Worm (Caenorhabditis elegans) whole organism, young adult: ENCODE data around the gene T21H3.5.
A peak's percentile ranks its signal among the peaks of the same experiment; 100 is the strongest.

Source experiments
- B0019.2 ChIP-seq: fragments of 200-800 bp; sonication (Bioruptor generic); conservative IDR thresholded peaks from 2 replicates; pipeline ENCODE4 v1.3.6; 2022; ENCODE audit warnings: missing genetic modification reagents, missing genetic modification characterization, missing compliant biosample characterization
- B0035.1 ChIP-seq: sonication (generic microtip); optimal IDR thresholded peaks from 2 replicates; lab custom pipeline; 2016; ENCODE audit warnings: missing genetic modification characterization, mild to moderate bottlenecking, missing compliant biosample characterization, missing genotype, missing genetic modification reagents
- F23B12.7 ChIP-seq: sonication (generic microtip); optimal IDR thresholded peaks from 2 replicates; lab custom pipeline; 2017; ENCODE audit warnings: missing genetic modification characterization, mild to moderate bottlenecking, missing compliant biosample characterization, antibody characterized with exemption, moderate library complexity; ENCODE audit not compliant: insufficient read depth
- F49E8.2 ChIP-seq: sonication (generic microtip); optimal IDR thresholded peaks from 3 replicates; lab custom pipeline; 2017; ENCODE audit warnings: missing genetic modification characterization, mild to moderate bottlenecking, missing compliant biosample characterization, antibody characterized with exemption, moderate library complexity; ENCODE audit not compliant: insufficient read depth
- F52B5.7 ChIP-seq: sonication (generic microtip); optimal IDR thresholded peaks from 2 replicates; lab custom pipeline; 2016; ENCODE audit warnings: mild to moderate bottlenecking, missing genetic modification characterization, missing compliant biosample characterization
- K12H6.12 ChIP-seq: fragments of 200-800 bp; sonication (Bioruptor generic); optimal IDR thresholded peaks from 2 replicates; lab custom pipeline; 2018; ENCODE audit warnings: mild to moderate bottlenecking, missing genetic modification characterization, missing compliant biosample characterization
- T26A5.8 ChIP-seq: sonication (generic microtip); optimal IDR thresholded peaks from 2 replicates; lab custom pipeline; 2016; ENCODE audit warnings: missing genetic modification characterization, missing compliant biosample characterization
- Y53G8AR.9 ChIP-seq: fragments of 200-800 bp; sonication (Bioruptor generic); conservative IDR thresholded peaks from 2 replicates; pipeline ENCODE4 v1.3.6; 2022; ENCODE audit warnings: missing genetic modification reagents, missing genetic modification characterization, missing compliant biosample characterization
- Y79H2A.3 ChIP-seq: fragments of 200-800 bp; sonication (Bioruptor generic); conservative IDR thresholded peaks from 2 replicates; pipeline ENCODE4 v1.3.6; 2022; ENCODE audit warnings: missing genetic modification reagents, missing genetic modification characterization, missing compliant biosample characterization
- atf-7 ChIP-seq: sonication (generic microtip); optimal IDR thresholded peaks from 2 replicates; lab custom pipeline; 2017; ENCODE audit warnings: mild to moderate bottlenecking, missing genetic modification characterization, missing compliant biosample characterization
- attf-6 ChIP-seq: fragments of 200-800 bp; sonication (Bioruptor generic); IDR thresholded peaks from 2 replicates; pipeline ENCODE4 v1.3.6; 2022; ENCODE audit warnings: missing genetic modification reagents, missing genetic modification characterization, missing compliant biosample characterization
- bed-1 ChIP-seq: fragments of 200-800 bp; sonication (Bioruptor generic); IDR thresholded peaks from 2 replicates; pipeline ENCODE4 v1.3.6; 2022; ENCODE audit warnings: missing genetic modification reagents, missing genetic modification characterization, missing compliant biosample characterization
- cebp-2 ChIP-seq: fragments of 200-800 bp; sonication (Bioruptor generic); IDR thresholded peaks from 2 replicates; pipeline ENCODE4 v1.3.6; 2022; ENCODE audit warnings: missing genetic modification characterization, missing compliant biosample characterization
- ceh-100 ChIP-seq: fragments of 200-800 bp; sonication (Bioruptor generic); IDR thresholded peaks from 2 replicates; pipeline ENCODE4 v1.3.6; 2022; ENCODE audit warnings: missing genetic modification reagents, missing genetic modification characterization, missing compliant biosample characterization
- ceh-40 ChIP-seq: fragments of 200-800 bp; sonication (Bioruptor generic); IDR thresholded peaks from 2 replicates; pipeline ENCODE4 v1.3.6; 2022; ENCODE audit warnings: missing genetic modification characterization, missing compliant biosample characterization
- ceh-58 ChIP-seq: fragments of 200-800 bp; sonication (Bioruptor generic); IDR thresholded peaks from 2 replicates; pipeline ENCODE4 v1.3.6; 2022; ENCODE audit warnings: missing genetic modification characterization, missing compliant biosample characterization
- ceh-91 ChIP-seq: fragments of 200-800 bp; sonication (Bioruptor generic); IDR thresholded peaks from 2 replicates; pipeline ENCODE4 v1.3.6; 2022; ENCODE audit warnings: missing genetic modification reagents, missing genetic modification characterization, missing compliant biosample characterization
- dpff-1 ChIP-seq: sonication (generic microtip); optimal IDR thresholded peaks from 2 replicates; lab custom pipeline; 2017; ENCODE audit warnings: mild to moderate bottlenecking, missing genetic modification characterization, missing compliant biosample characterization
- efl-1 ChIP-seq: fragments of 150-350 bp; optimal IDR thresholded peaks from 2 replicates; lab custom pipeline; 2014; ENCODE audit warnings: missing biosample characterization, missing genetic modification reagents, missing genetic modification characterization
- egl-18 ChIP-seq: fragments of 200-800 bp; sonication (Bioruptor generic); IDR thresholded peaks from 2 replicates; pipeline ENCODE4 v1.3.6; 2022; ENCODE audit warnings: missing genetic modification reagents, missing genetic modification characterization, missing compliant biosample characterization
- egl-44 ChIP-seq: fragments of 200-800 bp; sonication (Bioruptor generic); IDR thresholded peaks from 2 replicates; pipeline ENCODE4 v1.3.6; 2022; ENCODE audit warnings: missing genetic modification reagents, missing genetic modification characterization, missing compliant biosample characterization
- ets-4 ChIP-seq: fragments of 200-800 bp; sonication (Bioruptor generic); optimal IDR thresholded peaks from 2 replicates; lab custom pipeline; 2018; ENCODE audit warnings: mild to moderate bottlenecking, missing genetic modification characterization, missing compliant biosample characterization
- gei-17 ChIP-seq: fragments of 200-800 bp; sonication (Bioruptor generic); optimal IDR thresholded peaks from 2 replicates; lab custom pipeline; 2018; ENCODE audit warnings: mild to moderate bottlenecking, missing genetic modification characterization, missing compliant biosample characterization
- him-1 ChIP-seq: sonication (generic microtip); optimal IDR thresholded peaks from 2 replicates; lab custom pipeline; 2016; ENCODE audit warnings: missing genotype, missing genetic modification reagents, missing genetic modification characterization, missing compliant biosample characterization
- hlh-26 ChIP-seq: fragments of 200-800 bp; sonication (Bioruptor generic); conservative IDR thresholded peaks from 2 replicates; pipeline ENCODE4 v1.3.6; 2022; ENCODE audit warnings: missing genetic modification reagents, missing genetic modification characterization, missing compliant biosample characterization
- hrde-1 ChIP-seq: sonication (generic microtip); optimal IDR thresholded peaks from 2 replicates; lab custom pipeline; 2016; ENCODE audit warnings: missing genetic modification characterization, mild to moderate bottlenecking, missing compliant biosample characterization, moderate library complexity, missing genotype, missing genetic modification reagents, borderline replicate concordance
- lag-1 ChIP-seq: fragments of 200-800 bp; sonication (Bioruptor generic); IDR thresholded peaks from 2 replicates; pipeline ENCODE4 v1.3.6; 2022; ENCODE audit warnings: missing genetic modification reagents, missing genetic modification characterization, missing compliant biosample characterization
- let-607 ChIP-seq, 2 experiments: fragments of 200-800 bp in 1 of 2; sonication (Bioruptor generic) in 1 of 2; sonication (generic microtip) in 1 of 2; optimal IDR thresholded peaks; 2 replicates each; lab custom pipeline; 2016 to 2018; ENCODE audit warnings: mild to moderate bottlenecking in 2 of 2, missing compliant biosample characterization in 2 of 2, missing genetic modification characterization in 2 of 2, moderate library complexity in 2 of 2, missing genotype in 1 of 2
- lin-54 ChIP-seq: fragments of 200-800 bp; sonication (Bioruptor generic); optimal IDR thresholded peaks from 2 replicates; lab custom pipeline; 2018; ENCODE audit warnings: mild to moderate bottlenecking, missing genetic modification characterization, missing compliant biosample characterization
- lir-1 ChIP-seq: fragments of 200-800 bp; sonication (Bioruptor generic); conservative IDR thresholded peaks from 2 replicates; pipeline ENCODE4 v1.3.6; 2022; ENCODE audit warnings: missing genetic modification reagents, missing genetic modification characterization, missing compliant biosample characterization
- lsl-1 ChIP-seq: fragments of 200-800 bp; sonication (Bioruptor generic); optimal IDR thresholded peaks from 2 replicates; lab custom pipeline; 2018; ENCODE audit warnings: mild to moderate bottlenecking, missing genetic modification characterization, moderate library complexity, missing compliant biosample characterization
- madf-10 ChIP-seq: sonication (generic microtip); optimal IDR thresholded peaks from 2 replicates; lab custom pipeline; 2016; ENCODE audit warnings: mild to moderate bottlenecking, missing genetic modification characterization, missing compliant biosample characterization
- nfya-1 ChIP-seq: sonication (generic microtip); optimal IDR thresholded peaks from 2 replicates; lab custom pipeline; 2017; ENCODE audit warnings: antibody characterized with exemption, missing compliant biosample characterization, missing genetic modification characterization, borderline replicate concordance; ENCODE audit not compliant: insufficient read depth
- nfya-2 ChIP-seq: fragments of 200-800 bp; sonication (Bioruptor generic); IDR thresholded peaks from 2 replicates; pipeline ENCODE4 v1.3.6; 2022; ENCODE audit warnings: missing genetic modification reagents, missing genetic modification characterization, missing compliant biosample characterization
- nhr-179 ChIP-seq: sonication (generic microtip); optimal IDR thresholded peaks from 2 replicates; lab custom pipeline; 2016; ENCODE audit warnings: mild to moderate bottlenecking, missing genetic modification characterization, missing compliant biosample characterization
- pha-4 ChIP-seq: fragments of 150-350 bp; sonication (generic microtip); optimal IDR thresholded peaks from 2 replicates; lab custom pipeline; 2014; ENCODE audit warnings: missing biosample characterization, missing genetic modification reagents, missing genetic modification characterization
- repo-1 ChIP-seq: sonication (generic microtip); optimal IDR thresholded peaks from 2 replicates; lab custom pipeline; 2017; ENCODE audit warnings: mild to moderate bottlenecking, missing genetic modification characterization, missing compliant biosample characterization
- rpc-1 ChIP-seq, 2 experiments: fragments of 150-350 bp in 1 of 2; sonication (generic microtip) in 1 of 2; optimal IDR thresholded peaks; 2 replicates each; lab custom pipeline; 2014 to 2018; ENCODE audit warnings: missing biosample characterization in 1 of 2, missing genetic modification characterization in 1 of 2, missing genetic modification reagents in 1 of 2, missing genotype in 1 of 2
- sdz-38 ChIP-seq: sonication (generic microtip); optimal IDR thresholded peaks from 2 replicates; lab custom pipeline; 2016; ENCODE audit warnings: missing genotype, missing genetic modification characterization, missing compliant biosample characterization
- snpc-1.1 ChIP-seq: sonication (generic microtip); optimal IDR thresholded peaks from 2 replicates; lab custom pipeline; 2017; ENCODE audit warnings: missing genetic modification characterization, mild to moderate bottlenecking, missing compliant biosample characterization, antibody characterized with exemption, moderate library complexity, missing genotype, missing genetic modification reagents; ENCODE audit not compliant: insufficient read depth
- snpc-1.3 ChIP-seq: sonication (generic microtip); optimal IDR thresholded peaks from 2 replicates; lab custom pipeline; 2017; ENCODE audit warnings: missing genetic modification characterization, mild to moderate bottlenecking, missing compliant biosample characterization, antibody characterized with exemption, moderate library complexity, missing genotype, missing genetic modification reagents; ENCODE audit not compliant: insufficient read depth
- snpc-3.4 ChIP-seq: sonication (generic microtip); optimal IDR thresholded peaks from 2 replicates; lab custom pipeline; 2017; ENCODE audit warnings: missing genetic modification characterization, mild to moderate bottlenecking, missing compliant biosample characterization, antibody characterized with exemption, moderate library complexity, missing genotype, missing genetic modification reagents
- somi-1 ChIP-seq: fragments of 200-800 bp; sonication (Bioruptor generic); optimal IDR thresholded peaks from 2 replicates; lab custom pipeline; 2018; ENCODE audit warnings: mild to moderate bottlenecking, missing genetic modification characterization, missing compliant biosample characterization
- unc-62 ChIP-seq: fragments of 150-350 bp; optimal IDR thresholded peaks from 2 replicates; lab custom pipeline; 2014; ENCODE audit warnings: missing biosample characterization, missing genetic modification reagents, missing genetic modification characterization
- xnd-1 ChIP-seq: sonication (generic microtip); optimal IDR thresholded peaks from 2 replicates; lab custom pipeline; 2016; ENCODE audit warnings: missing genotype, missing genetic modification reagents, missing genetic modification characterization, missing compliant biosample characterization
- ztf-6 ChIP-seq: fragments of 200-800 bp; sonication (Bioruptor generic); IDR thresholded peaks from 2 replicates; pipeline ENCODE4 v1.3.6; 2022; ENCODE audit warnings: missing genetic modification reagents, missing genetic modification characterization, missing compliant biosample characterization

T21H3.5 gene

DNA sequence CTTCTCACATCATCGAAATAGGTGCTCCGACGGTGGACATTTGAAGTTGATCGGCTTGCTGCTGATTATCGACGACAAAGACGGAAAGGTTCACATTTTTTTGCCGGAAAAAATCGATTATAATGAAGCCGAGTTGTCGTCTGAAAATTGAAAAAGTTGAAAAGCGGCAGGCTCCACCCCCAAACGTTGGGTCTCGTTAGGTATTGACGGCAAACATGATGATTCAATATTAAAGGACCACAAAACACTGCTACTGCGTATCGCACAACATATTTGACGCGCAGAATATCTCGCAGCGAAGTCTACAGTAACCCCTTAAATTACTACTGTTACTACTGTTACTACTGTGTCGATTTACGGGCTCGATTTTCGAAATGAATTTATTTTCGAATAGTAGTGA, 5.8 kb downstream of the T21H3.5 start (continued):
- TF ChIP-seq ceh-100 (GFP tag; lab: Robert Waterston, UW) (no peak), B0035.1 (tag; lab: Kevin White, UChicago) (peak; percentile 73), ceh-40 (GFP tag; lab: Robert Waterston, UW) (0 out of 2 replicates have a peak, but pooled peaks have one; percentile 39), ceh-58 (GFP tag; lab: Robert Waterston, UW) (no peak), lir-1 (GFP tag; lab: Robert Waterston, UW) (no peak), F49E8.2 (tag; lab: Kevin White, UChicago) (no peak), Y53G8AR.9 (GFP tag; lab: Robert Waterston, UW) (peak; percentile 67; the same call in 1 of the 2 replicates), somi-1 (no peak), ets-4 (GFP tag; lab: Kevin White, UChicago) (no peak), T26A5.8 (tag; lab: Kevin White, UChicago) (no peak), repo-1 (tag; lab: Kevin White, UChicago) (peak; percentile 67), bed-1 (GFP tag; lab: Robert Waterston, UW) (no peak), xnd-1 (tag; lab: Kevin White, UChicago) (no peak), him-1 (no peak), nfya-2 (GFP tag; lab: Robert Waterston, UW) (no peak), nhr-179 (tag; lab: Kevin White, UChicago) (no peak), rpc-1 (optimal IDR thresholded peaks at IDR 0.05; lab: Kevin White, UChicago) (no peak), rpc-1 (tag; optimal IDR thresholded peaks at IDR 0.05; lab: Kevin White, UChicago) (no peak), lin-54 (GFP tag; lab: Kevin White, UChicago) (no peak), snpc-1.3 (no peak), ztf-6 (no peak), hrde-1 (tag; lab: Kevin White, UChicago) (no peak), madf-10 (tag; lab: Kevin White, UChicago) (no peak), lsl-1 (GFP tag; lab: Kevin White, UChicago) (peak; percentile 36), F23B12.7 (tag; lab: Kevin White, UChicago) (no peak), egl-18 (GFP tag; lab: Robert Waterston, UW) (peak; percentile 63; the same call in 1 of the 2 replicates), cebp-2 (GFP tag; lab: Robert Waterston, UW) (no peak), dpff-1 (tag; lab: Kevin White, UChicago) (peak; percentile 5), snpc-3.4 (tag; lab: Kevin White, UChicago) (no peak), ceh-91 (GFP tag; lab: Robert Waterston, UW) (peak; percentile 57; the same call in 1 of the 2 replicates), Y79H2A.3 (no peak), B0019.2 (GFP tag; lab: Robert Waterston, UW) (no peak), snpc-1.1 (tag; lab: Kevin White, UChicago) (no peak), hlh-26 (no peak), pha-4 (tag; lab: Kevin White, UChicago) (no peak), efl-1 (GFP tag; lab: Kevin White, UChicago) (no peak), unc-62 (no peak), attf-6 (GFP tag; lab: Robert Waterston, UW) (no peak), lag-1 (GFP tag; lab: Robert Waterston, UW) (no peak), sdz-38 (tag; lab: Kevin White, UChicago) (no peak), gei-17 (peak; percentile 41), egl-44 (GFP tag; lab: Robert Waterston, UW) (no peak), nfya-1 (tag; lab: Kevin White, UChicago) (no peak), F52B5.7 (peak; percentile 87), let-607 (tag; optimal IDR thresholded peaks at IDR 0.05; lab: Kevin White, UChicago) (no peak), K12H6.12 (tag; lab: Kevin White, UChicago) (no peak), atf-7 (tag; lab: Kevin White, UChicago) (no peak)
